Worm (Caenorhabditis elegans) whole organism, L3 larva: ENCODE data around the gene D2062.5.
A peak's percentile ranks its signal among the peaks of the same experiment; 100 is the strongest.
"Not testable (repeated sequence)": the region's sequence is repeated elsewhere in the genome, so short reads cannot be mapped to it uniquely, and the experiment has no call there.

Experiments
- ZK546.5 ChIP-seq: sonication (generic microtip); optimal IDR thresholded peaks from 2 replicates; lab custom pipeline; 2017; ENCODE audit warnings: missing biosample characterization, missing genetic modification characterization
- aly-2 ChIP-seq: fragments of 150-350 bp; optimal IDR thresholded peaks from 2 replicates; lab custom pipeline; 2014; ENCODE audit warnings: missing biosample characterization, missing genetic modification characterization
- ama-1 ChIP-seq: fragments of 150-350 bp; optimal IDR thresholded peaks from 2 replicates; lab custom pipeline; 2018
- ceh-16 ChIP-seq: sonication (generic microtip); optimal IDR thresholded peaks from 2 replicates; lab custom pipeline; 2017; ENCODE audit warnings: missing biosample characterization, missing genetic modification characterization
- ceh-28 ChIP-seq: fragments of 150-350 bp; optimal IDR thresholded peaks from 2 replicates; lab custom pipeline; 2014; ENCODE audit warnings: missing biosample characterization, missing genetic modification reagents, missing genetic modification characterization
- ceh-82 ChIP-seq: fragments of 150-350 bp; optimal IDR thresholded peaks from 2 replicates; lab custom pipeline; 2014; ENCODE audit warnings: missing biosample characterization, missing genetic modification characterization
- daf-12 ChIP-seq: fragments of 150-350 bp; optimal IDR thresholded peaks from 2 replicates; lab custom pipeline; 2014; ENCODE audit warnings: missing biosample characterization, missing genetic modification reagents, missing genetic modification characterization
- egl-27 ChIP-seq: sonication (generic microtip); optimal IDR thresholded peaks from 4 replicates; lab custom pipeline; 2017; ENCODE audit warnings: missing biosample characterization, missing genetic modification reagents, missing genetic modification characterization
- elt-3 ChIP-seq, 3 experiments: fragments of 150-350 bp in 1 of 3; sonication (generic microtip) in 2 of 3; optimal IDR thresholded peaks; 2 replicates in 2 of 3; 4 replicates in 1 of 3; lab custom pipeline; 2014 to 2017; ENCODE audit warnings: missing biosample characterization in 3 of 3, missing genetic modification characterization in 3 of 3
- fkh-10 ChIP-seq: sonication (generic microtip); optimal IDR thresholded peaks from 2 replicates; lab custom pipeline; 2017; ENCODE audit warnings: missing biosample characterization, missing genetic modification reagents, missing genetic modification characterization
- fos-1 ChIP-seq: fragments of 150-350 bp; optimal IDR thresholded peaks from 2 replicates; lab custom pipeline; 2014; ENCODE audit warnings: missing biosample characterization, missing genetic modification characterization
- hmg-11 ChIP-seq: sonication (generic microtip); optimal IDR thresholded peaks from 2 replicates; lab custom pipeline; 2016; ENCODE audit warnings: missing genetic modification characterization, missing compliant biosample characterization
- jun-1 ChIP-seq: fragments of 150-350 bp; optimal IDR thresholded peaks from 2 replicates; lab custom pipeline; 2014; ENCODE audit warnings: missing biosample characterization, missing genetic modification reagents, missing genetic modification characterization
- lin-15B ChIP-seq: fragments of 150-350 bp; optimal IDR thresholded peaks from 2 replicates; lab custom pipeline; 2014; ENCODE audit warnings: missing biosample characterization, missing genetic modification characterization
- lsy-12 ChIP-seq: sonication (generic microtip); optimal IDR thresholded peaks from 2 replicates; lab custom pipeline; 2016; ENCODE audit warnings: mild to moderate bottlenecking, missing genetic modification characterization, missing compliant biosample characterization
- mdl-1 ChIP-seq: fragments of 150-350 bp; optimal IDR thresholded peaks from 2 replicates; lab custom pipeline; 2014; ENCODE audit warnings: missing biosample characterization, missing genetic modification characterization
- nfya-1 ChIP-seq: sonication (generic microtip); optimal IDR thresholded peaks from 2 replicates; lab custom pipeline; 2017; ENCODE audit warnings: missing genetic modification characterization, mild to moderate bottlenecking, missing compliant biosample characterization, antibody characterized with exemption, moderate library complexity; ENCODE audit not compliant: insufficient read depth
- nhr-237 ChIP-seq: fragments of 150-350 bp; optimal IDR thresholded peaks from 2 replicates; lab custom pipeline; 2014; ENCODE audit warnings: missing biosample characterization, missing genetic modification characterization
- nhr-25 ChIP-seq: sonication (generic microtip); optimal IDR thresholded peaks from 2 replicates; lab custom pipeline; 2017; ENCODE audit warnings: missing biosample characterization, missing genetic modification characterization
- nhr-28 ChIP-seq: fragments of 150-350 bp; optimal IDR thresholded peaks from 2 replicates; lab custom pipeline; 2014; ENCODE audit warnings: missing biosample characterization, missing genetic modification characterization
- nhr-43 ChIP-seq: sonication (generic microtip); optimal IDR thresholded peaks from 2 replicates; lab custom pipeline; 2016; ENCODE audit warnings: mild to moderate bottlenecking, missing genetic modification characterization, missing compliant biosample characterization; ENCODE audit not compliant: poor library complexity, severe bottlenecking
- nhr-77 ChIP-seq: fragments of 150-350 bp; optimal IDR thresholded peaks from 2 replicates; lab custom pipeline; 2014; ENCODE audit warnings: missing biosample characterization, missing genetic modification characterization
- pqm-1 ChIP-seq: fragments of 150-350 bp; optimal IDR thresholded peaks from 2 replicates; lab custom pipeline; 2017; ENCODE audit warnings: missing biosample characterization, missing genetic modification characterization, inconsistent platforms
- sea-2 ChIP-seq: fragments of 150-350 bp; sonication (generic microtip); optimal IDR thresholded peaks from 4 replicates; lab custom pipeline; 2014; ENCODE audit warnings: missing biosample characterization, missing genetic modification reagents, missing genetic modification characterization
- snpc-4 ChIP-seq: fragments of 150-350 bp; optimal IDR thresholded peaks from 2 replicates; lab custom pipeline; 2014; ENCODE audit warnings: missing biosample characterization, missing genetic modification characterization
- unc-39 ChIP-seq: sonication (generic microtip); optimal IDR thresholded peaks from 4 replicates; lab custom pipeline; 2017; ENCODE audit warnings: missing biosample characterization, missing genetic modification characterization
- unc-62 ChIP-seq: fragments of 150-350 bp; sonication (generic microtip); optimal IDR thresholded peaks from 4 replicates; lab custom pipeline; 2014; ENCODE audit warnings: missing biosample characterization, missing genetic modification reagents, missing genetic modification characterization
- ztf-4 ChIP-seq: fragments of 150-350 bp; optimal IDR thresholded peaks from 2 replicates; lab custom pipeline; 2014; ENCODE audit warnings: missing biosample characterization, missing genetic modification characterization

D2062.5 gene

ce11 chrII:2612278-2612677 is 10.3 kb upstream of the D2062.5 start, which contains the start of gene D2062.13:
D2062.13 (plus strand) TSS chrII:2612578.
- TF ChIP-seq nhr-237 (tag; lab: Kevin White, UChicago); elt-3 (tag; optimal IDR thresholded peaks at IDR 0.05; lab: Kevin White, UChicago); snpc-4 (tag; lab: Kevin White, UChicago): not testable (repeated sequence)

ce11 chrII:2616634-2617033 is 5.9 kb upstream of the D2062.5 start, which contains the start of gene msrp-5:
msrp-5 (plus strand) TSS chrII:2616934.
- TF ChIP-seq sea-2 (GFP tag; lab: Kevin White, UChicago); ceh-82 (tag; lab: Kevin White, UChicago); egl-27 (tag; lab: Kevin White, UChicago): not testable (repeated sequence)

DNA sequence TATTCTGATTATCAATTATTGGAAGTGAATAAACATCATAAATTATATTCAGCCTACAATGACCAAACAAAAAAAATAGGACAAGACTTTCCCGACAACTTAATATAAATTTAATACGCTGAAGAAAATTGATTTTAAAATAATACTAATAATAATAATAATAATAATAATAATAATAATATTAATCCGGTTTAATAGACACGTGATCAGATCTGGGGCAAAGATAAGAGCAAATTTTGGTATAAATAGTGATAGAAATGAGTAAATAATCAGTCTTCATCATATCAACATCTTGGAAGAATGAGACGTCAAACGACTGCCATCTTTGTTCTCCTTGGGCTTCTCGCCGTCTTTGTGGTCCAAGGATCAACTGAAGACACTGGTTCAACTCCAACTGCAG is 3.4 kb upstream of the D2062.5 start, which contains the start of gene msrp-6:
Gene msrp-6, plus strand, starts transcription at position 301 of the 400 bp plus-strand sequence.
- TF ChIP-seq nfya-1; daf-12 (tag; lab: Kevin White, UChicago); ceh-16 (tag; lab: Kevin White, UChicago): not testable (repeated sequence)

DNA sequence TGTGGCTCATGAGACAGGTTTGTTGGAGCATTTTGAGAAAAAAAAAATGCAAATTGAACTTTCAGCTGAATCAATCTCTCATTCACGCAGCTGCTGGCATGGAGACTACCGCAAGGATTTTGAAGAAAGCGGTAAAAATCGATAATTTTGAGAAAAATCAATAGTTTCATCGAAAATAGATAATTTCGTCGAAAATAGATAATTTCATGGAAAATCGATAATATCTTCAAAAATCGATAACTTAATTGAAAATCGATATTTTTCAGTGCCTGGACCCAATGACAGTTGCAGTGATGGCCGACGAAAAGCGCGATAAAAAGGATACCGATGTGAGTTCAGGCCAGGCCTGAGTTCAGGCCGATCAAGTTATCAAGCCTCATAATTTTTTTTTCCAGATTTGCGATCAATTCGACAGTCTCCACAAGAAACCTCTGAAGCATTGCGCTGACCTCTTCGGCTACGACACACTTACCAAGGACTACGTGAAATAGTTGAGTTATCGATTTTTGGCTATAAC is 414 bp downstream of the D2062.5 start, which contains the start of gene D2062.4:
Gene D2062.4, plus strand, starts transcription at position 467 of the 517 bp plus-strand sequence.
- peak; percentile 54 for TF ChIP-seq ceh-28 (tag; lab: Kevin White, UChicago)
- TF ChIP-seq, all 47 proteins: peak for 1; not testable (repeated sequence) for 46

ce11 chrII:2624792-2625191 is 2.2 kb downstream of the D2062.5 start, which contains the start of gene lgc-28:
lgc-28 (plus strand) TSS chrII:2625092.
- TF ChIP-seq jun-1 (tag; lab: Kevin White, UChicago) = no peak
- no peak for TF ChIP-seq mdl-1
- TF ChIP-seq aly-2 (tag; lab: Kevin White, UChicago) = no peak
- TF ChIP-seq ZK546.5 (tag; lab: Kevin White, UChicago) = no peak
- no peak for TF ChIP-seq lin-15B
- TF ChIP-seq ztf-4 = no peak
- no peak for TF ChIP-seq ama-1 (lab: Kevin White, UChicago)
- no peak for TF ChIP-seq nhr-43 (tag; lab: Kevin White, UChicago)
- TF ChIP-seq unc-39 (tag; lab: Kevin White, UChicago) = no peak
- no peak for TF ChIP-seq fkh-10 (GFP tag; lab: Kevin White, UChicago)
- TF ChIP-seq ceh-16 (tag; lab: Kevin White, UChicago) = no peak
- no peak for TF ChIP-seq lsy-12
- no peak for TF ChIP-seq nfya-1
- no peak for TF ChIP-seq fos-1 (tag; lab: Kevin White, UChicago)
- TF ChIP-seq unc-62 (GFP tag; lab: Kevin White, UChicago) = no peak
- no peak for TF ChIP-seq nhr-28 (tag; lab: Kevin White, UChicago)

DNA sequence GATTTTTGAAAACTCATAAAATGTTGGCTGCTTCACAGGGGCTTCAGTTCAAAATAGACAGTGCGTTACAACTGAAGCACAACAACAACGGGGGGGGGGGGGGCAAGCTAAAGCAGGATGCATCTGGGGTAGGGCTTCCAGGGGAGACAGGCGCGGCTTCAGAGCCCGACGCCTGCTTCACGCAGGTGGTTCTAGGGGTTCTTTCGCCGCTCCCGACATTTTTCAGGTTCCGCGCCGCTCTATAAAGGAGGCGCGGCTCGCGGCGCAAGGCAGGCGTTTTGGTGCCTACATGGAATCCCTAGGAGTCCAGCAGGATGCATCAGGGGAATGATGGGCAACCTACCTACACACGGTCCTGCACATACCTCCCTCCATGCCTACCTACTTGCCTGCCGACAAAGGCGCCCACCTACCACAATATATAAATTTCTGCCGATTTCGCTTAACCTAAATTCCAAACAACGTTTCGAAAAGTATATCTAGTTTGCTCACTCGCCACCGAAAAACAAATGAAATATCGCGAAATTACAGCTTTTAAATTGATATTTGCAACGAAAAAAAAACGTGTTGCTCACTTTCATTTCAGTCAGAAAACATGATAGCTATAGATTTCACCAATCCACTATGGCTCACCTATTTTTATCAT is 4.7 kb downstream of the D2062.5 start, which contains the start of gene sri-71:
Gene sri-71, plus strand, starts transcription at position 596 of the 646 bp plus-strand sequence.
- TF ChIP-seq ceh-28 (tag; lab: Kevin White, UChicago) = no peak
- TF ChIP-seq sea-2 (GFP tag; lab: Kevin White, UChicago) = no peak

DNA sequence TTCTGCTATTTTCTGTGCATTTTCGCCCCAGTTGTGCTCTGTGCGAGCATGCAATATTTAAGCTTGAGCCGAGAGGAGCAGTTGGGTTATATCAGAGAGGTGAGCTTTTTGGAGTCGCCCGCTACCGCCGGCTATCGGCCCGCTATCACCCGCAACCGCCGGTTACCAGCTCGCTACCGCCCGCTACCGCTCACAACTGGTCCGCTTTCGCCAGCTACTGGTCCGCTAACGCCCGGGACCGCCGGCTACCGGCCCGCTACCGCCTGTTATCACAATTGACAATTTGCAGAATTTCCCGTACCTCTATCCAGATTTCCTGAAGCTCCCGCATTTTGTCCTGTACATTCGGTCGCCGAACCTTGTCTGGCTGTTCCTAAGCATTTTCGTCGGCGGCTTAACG is 5.8 kb downstream of the D2062.5 start:
- TF ChIP-seq sea-2 (GFP tag; lab: Kevin White, UChicago) (no peak), pqm-1 (no peak), jun-1 (tag; lab: Kevin White, UChicago) (no peak), mdl-1 (no peak), hmg-11 (tag; lab: Kevin White, UChicago) (no peak), ZK546.5 (tag; lab: Kevin White, UChicago) (no peak), nhr-25 (tag; lab: Kevin White, UChicago) (no peak), nhr-77 (no peak), ceh-28 (tag; lab: Kevin White, UChicago) (no peak)
